Fruit fly (Drosophila melanogaster) whole organism: ENCODE data around the gene CG42374.

ENCODE experiments used
- EcR ChIP-seq, 2 experiments: fragments of >200 bp; optimal IDR thresholded peaks; 2 replicates each; lab custom pipeline; 2017; ENCODE audit warnings: missing biosample characterization in 2 of 2, missing genetic modification characterization in 2 of 2, missing genetic modification reagents in 2 of 2
- psq ChIP-seq: fragments of >200 bp; optimal IDR thresholded peaks from 2 replicates; lab custom pipeline; 2017
- usp ChIP-seq: fragments of >200 bp; optimal IDR thresholded peaks from 2 replicates; lab custom pipeline; 2017; ENCODE audit warnings: missing biosample characterization, missing genetic modification characterization, mixed read lengths

dm6 chr3L:19231608-19232007 lies 32.0 kb upstream of the CG42374 start:
- no peak for TF ChIP-seq usp
- no peak for TF ChIP-seq EcR (GFP tag; optimal IDR thresholded peaks at IDR 0.05; lab: Kevin White, UChicago)
- no peak for TF ChIP-seq psq (lab: Kevin White, UChicago)
